Fruit fly (Drosophila melanogaster) whole organism, embryonic: ENCODE data around the gene CG13965.
A peak's percentile ranks its signal among the peaks of the same experiment; 100 is the strongest.

Experiments used
- Atf-2 ChIP-seq: fragments of 200-800 bp; sonication (Bioruptor generic); optimal IDR thresholded peaks from 2 replicates; lab custom pipeline; 2016; ENCODE audit warnings: missing biosample characterization, missing genetic modification characterization
- BEAF-32 ChIP-seq: fragments of 200-800 bp; sonication (Bioruptor generic); optimal IDR thresholded peaks from 3 replicates; lab custom pipeline; 2017; ENCODE audit warnings: missing biosample characterization, missing genetic modification characterization, mild to moderate bottlenecking, moderate library complexity, missing genetic modification reagents
- CG10959 ChIP-seq: fragments of 200-800 bp; sonication (Bioruptor generic); IDR thresholded peaks from 2 replicates; pipeline ENCODE4 v1.3.6; 2022; ENCODE audit warnings: missing biosample characterization, missing genetic modification characterization
- CG10979 ChIP-seq: fragments of 200-800 bp; sonication (Bioruptor generic); optimal IDR thresholded peaks from 2 replicates; lab custom pipeline; 2018; ENCODE audit warnings: missing biosample characterization, mild to moderate bottlenecking, missing genetic modification characterization, moderate library complexity
- CG11398 ChIP-seq: fragments of 200-800 bp; sonication (Bioruptor generic); optimal IDR thresholded peaks from 2 replicates; lab custom pipeline; 2016; ENCODE audit warnings: missing biosample characterization, missing genetic modification characterization
- CG11504 ChIP-seq: fragments of 200-800 bp; sonication (Bioruptor generic); optimal IDR thresholded peaks from 3 replicates; lab custom pipeline; 2019; ENCODE audit warnings: missing biosample characterization, mild to moderate bottlenecking, missing genetic modification characterization, moderate library complexity
- CG11723 ChIP-seq: fragments of 200-800 bp; sonication (Bioruptor generic); optimal IDR thresholded peaks from 2 replicates; lab custom pipeline; 2017; ENCODE audit warnings: missing biosample characterization, mild to moderate bottlenecking, missing genetic modification characterization
- CG12071 ChIP-seq: fragments of 200-800 bp; sonication (Bioruptor generic); optimal IDR thresholded peaks from 3 replicates; lab custom pipeline; 2018; ENCODE audit warnings: missing biosample characterization, mild to moderate bottlenecking, missing genetic modification characterization
- CG13123 ChIP-seq: fragments of 200-800 bp; sonication (Bioruptor generic); optimal IDR thresholded peaks from 2 replicates; lab custom pipeline; 2016; ENCODE audit warnings: missing biosample characterization, missing genetic modification characterization
- CG17328 ChIP-seq: fragments of 200-800 bp; sonication (Bioruptor generic); IDR thresholded peaks from 2 replicates; pipeline ENCODE4 v1.3.6; 2022; ENCODE audit warnings: missing biosample characterization, missing genetic modification characterization
- CG17385 ChIP-seq: fragments of 200-800 bp; sonication (Bioruptor generic); optimal IDR thresholded peaks from 3 replicates; lab custom pipeline; 2018; ENCODE audit warnings: missing biosample characterization, mild to moderate bottlenecking, missing genetic modification characterization
- CG1792 ChIP-seq: fragments of 200-800 bp; sonication (Bioruptor generic); optimal IDR thresholded peaks from 2 replicates; lab custom pipeline; 2016; ENCODE audit warnings: missing biosample characterization, missing genetic modification characterization
- CG2678 ChIP-seq: fragments of 200-800 bp; sonication (Bioruptor generic); optimal IDR thresholded peaks from 3 replicates; lab custom pipeline; 2019; ENCODE audit warnings: missing biosample characterization, mild to moderate bottlenecking, missing genetic modification characterization, moderate library complexity
- CG32772 ChIP-seq: fragments of 200-800 bp; sonication (Bioruptor generic); IDR thresholded peaks from 2 replicates; pipeline ENCODE4 v1.3.6; 2022; ENCODE audit warnings: missing biosample characterization, missing genetic modification characterization
- CG42726 ChIP-seq: fragments of 200-800 bp; sonication (Bioruptor generic); IDR thresholded peaks from 2 replicates; pipeline ENCODE4 v1.3.6; 2022; ENCODE audit warnings: missing biosample characterization, missing genetic modification characterization; ENCODE audit not compliant: partially characterized antibody
- CG4282 ChIP-seq: fragments of 200-800 bp; sonication (Bioruptor generic); optimal IDR thresholded peaks from 2 replicates; lab custom pipeline; 2016; ENCODE audit warnings: missing biosample characterization, missing genetic modification characterization
- CG4820 ChIP-seq: fragments of 200-800 bp; sonication (Bioruptor generic); optimal IDR thresholded peaks from 3 replicates; lab custom pipeline; 2016; ENCODE audit warnings: missing biosample characterization, missing genetic modification characterization
- CG8359 ChIP-seq: fragments of 200-800 bp; sonication (Bioruptor generic); optimal IDR thresholded peaks from 2 replicates; lab custom pipeline; 2017; ENCODE audit warnings: missing biosample characterization, mild to moderate bottlenecking, missing genetic modification characterization, borderline replicate concordance
- Chrac-16 ChIP-seq: fragments of 200-800 bp; sonication (Bioruptor generic); optimal IDR thresholded peaks from 3 replicates; lab custom pipeline; 2016; ENCODE audit warnings: missing biosample characterization, missing genetic modification characterization
- Deaf1 ChIP-seq: fragments of 200-800 bp; optimal IDR thresholded peaks from 3 replicates; lab custom pipeline; 2019; ENCODE audit warnings: missing biosample characterization, mild to moderate bottlenecking, missing genetic modification characterization, moderate library complexity
- E2f2 ChIP-seq: fragments of 200-800 bp; sonication (Bioruptor generic); IDR thresholded peaks from 2 replicates; pipeline ENCODE4 v1.3.6; 2022; ENCODE audit warnings: missing biosample characterization, missing genetic modification characterization
- Eip74EF ChIP-seq, 2 experiments: fragments of 200-800 bp in 1 of 2; fragments of >200 bp in 1 of 2; sonication (Bioruptor generic) in 1 of 2; optimal IDR thresholded peaks; 2 replicates each; lab custom pipeline; 2017 to 2019; ENCODE audit warnings: missing biosample characterization in 2 of 2, missing genetic modification characterization in 2 of 2, mild to moderate bottlenecking in 1 of 2, moderate library complexity in 1 of 2
- H2.0 ChIP-seq: fragments of 200-800 bp; sonication (Bioruptor generic); IDR thresholded peaks from 2 replicates; pipeline ENCODE4 v1.3.6; 2022; ENCODE audit warnings: missing biosample characterization, missing genetic modification characterization
- Hey ChIP-seq: fragments of 200-800 bp; sonication (Bioruptor generic); optimal IDR thresholded peaks from 3 replicates; lab custom pipeline; 2018; ENCODE audit warnings: missing biosample characterization, mild to moderate bottlenecking, missing genetic modification characterization
- MESR4 ChIP-seq: fragments of 200-800 bp; sonication (Bioruptor generic); optimal IDR thresholded peaks from 2 replicates; lab custom pipeline; 2018; ENCODE audit warnings: missing biosample characterization, mild to moderate bottlenecking, missing genetic modification characterization, moderate library complexity
- Mad ChIP-seq: fragments of 200-800 bp; sonication (Bioruptor generic); optimal IDR thresholded peaks from 2 replicates; lab custom pipeline; 2016; ENCODE audit warnings: missing biosample characterization, missing genetic modification characterization
- Pdp1 ChIP-seq, 2 experiments: fragments of 200-800 bp; sonication (Bioruptor generic); optimal IDR thresholded peaks; 3 replicates each; lab custom pipeline; 2016; ENCODE audit warnings: missing biosample characterization in 2 of 2, missing genetic modification characterization in 2 of 2, mild to moderate bottlenecking in 1 of 2, moderate library complexity in 1 of 2
- Sox100B ChIP-seq: fragments of 200-800 bp; sonication (Bioruptor generic); optimal IDR thresholded peaks from 3 replicates; lab custom pipeline; 2018; ENCODE audit warnings: missing biosample characterization, mild to moderate bottlenecking, missing genetic modification characterization
- Spps ChIP-seq: fragments of 200-800 bp; sonication (Bioruptor generic); optimal IDR thresholded peaks from 2 replicates; lab custom pipeline; 2018; ENCODE audit warnings: missing biosample characterization, mild to moderate bottlenecking, missing genetic modification characterization
- Trl ChIP-seq, 3 experiments: fragments of >200 bp in 2 of 3; fragments of 200-800 bp in 1 of 3; sonication (Bioruptor generic) in 1 of 3; optimal IDR thresholded peaks; 2 replicates in 1 of 3; 3 replicates in 2 of 3; lab custom pipeline; 2016 to 2017; ENCODE audit warnings: missing biosample characterization in 1 of 3, missing genetic modification characterization in 1 of 3
- Xbp1 ChIP-seq: fragments of 200-800 bp; sonication (Bioruptor generic); optimal IDR thresholded peaks from 3 replicates; lab custom pipeline; 2016; ENCODE audit warnings: missing biosample characterization, mild to moderate bottlenecking, missing genetic modification characterization
- bbx ChIP-seq: fragments of 200-800 bp; sonication (Bioruptor generic); IDR thresholded peaks from 2 replicates; pipeline ENCODE4 v1.3.6; 2022; ENCODE audit warnings: missing biosample characterization, missing genetic modification characterization; ENCODE audit not compliant: partially characterized antibody
- cg ChIP-seq: fragments of 200-800 bp; sonication (Bioruptor generic); optimal IDR thresholded peaks from 3 replicates; lab custom pipeline; 2019; ENCODE audit warnings: missing biosample characterization, mild to moderate bottlenecking, missing genetic modification characterization, moderate library complexity
- cwo ChIP-seq: fragments of 200-800 bp; sonication (Bioruptor generic); optimal IDR thresholded peaks from 3 replicates; lab custom pipeline; 2017; ENCODE audit warnings: missing biosample characterization, missing genetic modification characterization, mild to moderate bottlenecking, moderate library complexity, missing genetic modification reagents
- dpn ChIP-seq, 2 experiments: fragments of 200-800 bp; sonication (Bioruptor generic); optimal IDR thresholded peaks; 3 replicates each; lab custom pipeline; 2016; ENCODE audit warnings: missing biosample characterization in 2 of 2, missing genetic modification characterization in 2 of 2
- fd3F ChIP-seq: fragments of 200-800 bp; sonication (Bioruptor generic); optimal IDR thresholded peaks from 2 replicates; lab custom pipeline; 2018; ENCODE audit warnings: missing biosample characterization, mild to moderate bottlenecking, missing genetic modification characterization, moderate library complexity
- h ChIP-seq: fragments of >200 bp; optimal IDR thresholded peaks from 2 replicates; lab custom pipeline; 2017
- klu ChIP-seq: fragments of 200-800 bp; sonication (Bioruptor generic); IDR thresholded peaks from 2 replicates; pipeline ENCODE4 v1.3.6; 2022; ENCODE audit warnings: missing biosample characterization, missing genetic modification characterization
- lbe ChIP-seq: fragments of 200-800 bp; sonication (Bioruptor generic); optimal IDR thresholded peaks from 2 replicates; lab custom pipeline; 2016; ENCODE audit warnings: missing biosample characterization, mild to moderate bottlenecking, missing genetic modification characterization
- nom ChIP-seq: fragments of 200-800 bp; sonication (Bioruptor generic); optimal IDR thresholded peaks from 2 replicates; lab custom pipeline; 2017; ENCODE audit warnings: missing biosample characterization, missing genetic modification characterization, mild to moderate bottlenecking, moderate library complexity, missing genetic modification reagents
- p53 ChIP-seq: fragments of 200-800 bp; sonication (Bioruptor generic); optimal IDR thresholded peaks from 2 replicates; lab custom pipeline; 2016; ENCODE audit warnings: missing biosample characterization, missing genetic modification characterization
- ro ChIP-seq: fragments of 200-800 bp; sonication (Bioruptor generic); IDR thresholded peaks from 2 replicates; pipeline ENCODE4 v1.3.6; 2022; ENCODE audit warnings: missing biosample characterization, missing genetic modification characterization
- sob ChIP-seq: fragments of 200-800 bp; sonication (Bioruptor generic); IDR thresholded peaks from 2 replicates; pipeline ENCODE4 v1.3.6; 2022; ENCODE audit warnings: missing biosample characterization, missing genetic modification characterization
- sug ChIP-seq: fragments of 200-800 bp; optimal IDR thresholded peaks from 2 replicates; lab custom pipeline; 2019; ENCODE audit warnings: missing biosample characterization, mild to moderate bottlenecking, missing genetic modification characterization, moderate library complexity
- tna ChIP-seq: fragments of 200-800 bp; sonication (Bioruptor generic); IDR thresholded peaks from 2 replicates; pipeline ENCODE4 v1.3.6; 2022; ENCODE audit warnings: missing biosample characterization, missing genetic modification characterization; ENCODE audit not compliant: partially characterized antibody
- tx ChIP-seq: fragments of 200-800 bp; sonication (Bioruptor generic); optimal IDR thresholded peaks from 2 replicates; lab custom pipeline; 2016; ENCODE audit warnings: missing biosample characterization, missing genetic modification characterization
- wek ChIP-seq: fragments of 200-800 bp; sonication (Bioruptor generic); optimal IDR thresholded peaks from 3 replicates; lab custom pipeline; 2018; ENCODE audit warnings: missing biosample characterization, mild to moderate bottlenecking, missing genetic modification characterization, moderate library complexity
- yki ChIP-seq: fragments of >200 bp; optimal IDR thresholded peaks from 3 replicates; lab custom pipeline; 2018

Gene CG13965

dm6 chr2L:19935085-19935846 lies 26.9 kb downstream of the CG13965 start (continued):
- TF ChIP-seq CG4282 (GFP tag; lab: Kevin White, UChicago): no peak
- peak; percentile 81 for TF ChIP-seq CG42726
- peak; percentile 32 for TF ChIP-seq CG17385 (GFP tag; lab: Kevin White, UChicago)
- peak; percentile 11 for TF ChIP-seq CG10979 (tag; lab: Kevin White, UChicago)
- TF ChIP-seq CG32772 (GFP tag; lab: Robert Waterston, UW): no peak
- peak; percentile 20 for TF ChIP-seq Xbp1 (GFP tag; lab: Kevin White, UChicago)
- no peak for TF ChIP-seq CG1792 (GFP tag; lab: Kevin White, UChicago)
- peak in 1 of 2 experiments; percentile 24 for TF ChIP-seq Trl (optimal IDR thresholded peaks at IDR 0.05; lab: Kevin White, UChicago)
- TF ChIP-seq Trl (GFP tag; optimal IDR thresholded peaks at IDR 0.05; lab: Kevin White, UChicago): peak; percentile 9
- no peak for TF ChIP-seq CG11398 (GFP tag; lab: Kevin White, UChicago)
- TF ChIP-seq Pdp1 (GFP tag; optimal IDR thresholded peaks at IDR 0.05; lab: Kevin White, UChicago): peak in 1 of 2 experiments; percentile 67
- TF ChIP-seq Spps (tag; lab: Kevin White, UChicago): no peak
- TF ChIP-seq h (lab: Kevin White, UChicago): no peak
- peak; percentile 45 for TF ChIP-seq cg
- TF ChIP-seq Atf-2 (GFP tag; lab: Kevin White, UChicago): no peak
- TF ChIP-seq BEAF-32 (GFP tag; lab: Kevin White, UChicago): no peak
- no peak for TF ChIP-seq CG13123 (GFP tag; lab: Kevin White, UChicago)
- peak; percentile 1 for TF ChIP-seq MESR4 (GFP tag; lab: Kevin White, UChicago)
- TF ChIP-seq Sox100B (GFP tag; lab: Kevin White, UChicago): no peak
- no peak for TF ChIP-seq CG8359 (GFP tag; lab: Kevin White, UChicago)
- peak; percentile 29; the same call in 1 of the 2 replicates for TF ChIP-seq E2f2 (GFP tag; lab: Robert Waterston, UW)
- TF ChIP-seq wek (GFP tag; lab: Kevin White, UChicago): peak; percentile 41
- no peak for TF ChIP-seq dpn (GFP tag; optimal IDR thresholded peaks at IDR 0.05; lab: Kevin White, UChicago)
- peak; percentile 75 for TF ChIP-seq bbx (GFP tag; lab: Robert Waterston, UW)
- TF ChIP-seq Deaf1 (tag; lab: Kevin White, UChicago): peak; percentile 99
- no peak; the same call in 1 of the 2 replicates for TF ChIP-seq CG10959 (GFP tag; lab: Robert Waterston, UW)
- no peak for TF ChIP-seq p53 (GFP tag; lab: Kevin White, UChicago)
- TF ChIP-seq CG2678 (tag; lab: Kevin White, UChicago): peak; percentile 27
- no peak for TF ChIP-seq tx (GFP tag; lab: Kevin White, UChicago)
- TF ChIP-seq CG12071 (GFP tag; lab: Kevin White, UChicago): peak; percentile 30
- TF ChIP-seq fd3F: no peak
- TF ChIP-seq Eip74EF (GFP tag; optimal IDR thresholded peaks at IDR 0.05; lab: Kevin White, UChicago): peak in 1 of 2 experiments; percentile 37
- TF ChIP-seq Mad (GFP tag; lab: Kevin White, UChicago): peak; percentile 26
- peak; percentile 45 for TF ChIP-seq Hey (tag; lab: Kevin White, UChicago)
- peak; percentile 54 for TF ChIP-seq sug (tag; lab: Kevin White, UChicago)
- no peak for TF ChIP-seq CG11723 (GFP tag; lab: Kevin White, UChicago)
- TF ChIP-seq lbe (GFP tag; lab: Kevin White, UChicago): no peak
- peak; percentile 70 for TF ChIP-seq nom (GFP tag; lab: Kevin White, UChicago)
- TF ChIP-seq CG17328 (GFP tag; lab: Robert Waterston, UW): 0 out of 2 replicates have a peak, but pooled peaks have one; percentile 42
- TF ChIP-seq CG11504 (tag; lab: Kevin White, UChicago): peak; percentile 20
- no peak for TF ChIP-seq klu
- TF ChIP-seq Chrac-16 (GFP tag; lab: Kevin White, UChicago): no peak
- peak; percentile 55; the same call in 1 of the 2 replicates for TF ChIP-seq tna (GFP tag; lab: Robert Waterston, UW)
- TF ChIP-seq cwo (GFP tag; lab: Kevin White, UChicago): peak; percentile 44
- TF ChIP-seq yki: no peak
- TF ChIP-seq CG4820 (GFP tag; lab: Kevin White, UChicago): no peak
- TF ChIP-seq H2.0 (GFP tag; lab: Robert Waterston, UW): 0 out of 2 replicates have a peak, but pooled peaks have one; percentile 13
- TF ChIP-seq ro (GFP tag; lab: Robert Waterston, UW): no peak
- TF ChIP-seq sob (GFP tag; lab: Robert Waterston, UW): peak; percentile 70
